Fruit fly (Drosophila melanogaster) whole organism, pupa: ENCODE data around the gene DnaJ-H.

Source experiments
- CG10348 ChIP-seq: fragments of 200-800 bp; sonication (Bioruptor generic); IDR thresholded peaks from 2 replicates; pipeline ENCODE4 v1.3.6; 2022; ENCODE audit warnings: missing biosample characterization, missing genetic modification characterization
- CG14655 ChIP-seq: fragments of 200-800 bp; sonication (Bioruptor generic); optimal IDR thresholded peaks from 3 replicates; lab custom pipeline; 2017; ENCODE audit warnings: mild to moderate bottlenecking, missing biosample characterization, missing genetic modification reagents, missing genetic modification characterization
- CG34367 ChIP-seq: fragments of 200-800 bp; sonication (Bioruptor generic); optimal IDR thresholded peaks from 2 replicates; lab custom pipeline; 2018; ENCODE audit warnings: missing biosample characterization, mild to moderate bottlenecking, missing genetic modification characterization
- CG8159 ChIP-seq: fragments of 200-800 bp; sonication (Bioruptor generic); optimal IDR thresholded peaks from 3 replicates; lab custom pipeline; 2018; ENCODE audit warnings: missing biosample characterization, mild to moderate bottlenecking, missing genetic modification characterization, moderate library complexity
- CG8301 ChIP-seq: fragments of 200-800 bp; sonication (Bioruptor generic); optimal IDR thresholded peaks from 2 replicates; lab custom pipeline; 2018; ENCODE audit warnings: missing biosample characterization, mild to moderate bottlenecking, missing genetic modification characterization
- D1 ChIP-seq: fragments of 200-800 bp; sonication (Bioruptor generic); optimal IDR thresholded peaks from 2 replicates; lab custom pipeline; 2018; ENCODE audit warnings: missing biosample characterization, mild to moderate bottlenecking, missing genetic modification characterization, moderate library complexity
- EcR ChIP-seq: fragments of 200-800 bp; sonication (Bioruptor generic); optimal IDR thresholded peaks from 3 replicates; lab custom pipeline; 2019; ENCODE audit warnings: missing biosample characterization, missing genetic modification characterization, mild to moderate bottlenecking, moderate library complexity, missing genetic modification reagents
- Ets98B ChIP-seq: fragments of 200-800 bp; sonication (Bioruptor generic); IDR thresholded peaks from 2 replicates; pipeline ENCODE4 v1.3.6; 2022; ENCODE audit warnings: missing biosample characterization, missing genetic modification characterization
- fd96Ca ChIP-seq: fragments of 200-800 bp; sonication (Bioruptor generic); IDR thresholded peaks from 3 replicates; pipeline ENCODE4 v1.3.6; 2022; ENCODE audit warnings: missing biosample characterization, missing genetic modification characterization
- gl ChIP-seq: fragments of 200-800 bp; sonication (Bioruptor generic); optimal IDR thresholded peaks from 2 replicates; lab custom pipeline; 2018; ENCODE audit warnings: missing biosample characterization, mild to moderate bottlenecking, missing genetic modification characterization
- rn ChIP-seq: fragments of 200-800 bp; sonication (Bioruptor generic); IDR thresholded peaks from 2 replicates; pipeline ENCODE4 v1.3.6; 2022; ENCODE audit warnings: missing biosample characterization, missing genetic modification characterization

- TF ChIP-seq Ets98B (GFP tag; lab: Robert Waterston, UW) (no peak), CG10348 (GFP tag; lab: Robert Waterston, UW) (no peak), D1 (tag; lab: Kevin White, UChicago) (no peak), gl (tag; lab: Kevin White, UChicago) (no peak), EcR (GFP tag; lab: Kevin White, UChicago) (no peak), CG8159 (tag; lab: Kevin White, UChicago) (no peak), CG34367 (tag; lab: Kevin White, UChicago) (no peak), CG14655 (GFP tag; lab: Kevin White, UChicago) (no peak), fd96Ca (GFP tag; lab: Robert Waterston, UW) (no peak), rn (GFP tag; lab: Robert Waterston, UW) (no peak), CG8301 (no peak)
Observed at dm6 chr2L:13160227-13160626, 5.6 kb downstream of the DnaJ-H start, which contains the start of gene kmg.
